Worm (Caenorhabditis elegans) whole organism, L1 larva: Measurements from ENCODE around the gene cra-1.

Experiments used
- C16A3.4 ChIP-seq: fragments of 150-350 bp; optimal IDR thresholded peaks from 2 replicates; lab custom pipeline; 2014; ENCODE audit warnings: missing biosample characterization, missing genetic modification characterization
- F16B12.6 ChIP-seq: fragments of 150-350 bp; optimal IDR thresholded peaks from 2 replicates; lab custom pipeline; 2014; ENCODE audit warnings: missing biosample characterization, missing genetic modification characterization
- alr-1 ChIP-seq: fragments of 200-800 bp; sonication (Bioruptor generic); optimal IDR thresholded peaks from 2 replicates; lab custom pipeline; 2018; ENCODE audit warnings: borderline replicate concordance, mild to moderate bottlenecking, missing genetic modification characterization, missing compliant biosample characterization
- ama-1 ChIP-seq: fragments of 150-350 bp; optimal IDR thresholded peaks from 2 replicates; lab custom pipeline; 2014
- blmp-1 ChIP-seq: fragments of 150-350 bp; optimal IDR thresholded peaks from 2 replicates; lab custom pipeline; 2014; ENCODE audit warnings: missing biosample characterization, missing genetic modification characterization
- ceh-8 ChIP-seq: fragments of 200-800 bp; sonication (Bioruptor generic); optimal IDR thresholded peaks from 2 replicates; lab custom pipeline; 2018; ENCODE audit warnings: mild to moderate bottlenecking, missing genetic modification characterization, moderate library complexity, missing compliant biosample characterization
- ceh-82 ChIP-seq, 3 experiments: fragments of 150-350 bp in 1 of 3; sonication (generic microtip) in 2 of 3; optimal IDR thresholded peaks; 2 replicates each; lab custom pipeline; 2014 to 2017; ENCODE audit warnings: missing biosample characterization in 3 of 3, missing genetic modification characterization in 3 of 3
- ceh-90 ChIP-seq: sonication (generic microtip); optimal IDR thresholded peaks from 2 replicates; lab custom pipeline; 2016; ENCODE audit warnings: missing genetic modification characterization, missing compliant biosample characterization
- ces-1 ChIP-seq: fragments of 150-350 bp; optimal IDR thresholded peaks from 2 replicates; lab custom pipeline; 2014; ENCODE audit warnings: missing biosample characterization, missing genetic modification reagents, missing genetic modification characterization
- dpl-1 ChIP-seq, 3 experiments: fragments of 150-350 bp in 2 of 3; sonication (generic microtip) in 1 of 3; optimal IDR thresholded peaks; 2 replicates each; lab custom pipeline; 2014 to 2017; ENCODE audit warnings: missing biosample characterization in 3 of 3, missing genetic modification characterization in 3 of 3, missing genetic modification reagents in 3 of 3
- dsc-1 ChIP-seq: sonication (generic microtip); optimal IDR thresholded peaks from 2 replicates; lab custom pipeline; 2016; ENCODE audit warnings: mild to moderate bottlenecking, missing genetic modification characterization, missing compliant biosample characterization
- efl-3 ChIP-seq: fragments of 200-800 bp; sonication (Bioruptor generic); optimal IDR thresholded peaks from 2 replicates; lab custom pipeline; 2018; ENCODE audit warnings: mild to moderate bottlenecking, missing genetic modification characterization, missing compliant biosample characterization
- elt-3 ChIP-seq, 6 experiments: fragments of 150-350 bp in 1 of 6; sonication (generic microtip); optimal IDR thresholded peaks; 2 replicates each; lab custom pipeline; 2017 to 2018; ENCODE audit warnings: missing biosample characterization in 6 of 6, missing genetic modification characterization in 6 of 6, inconsistent platforms in 1 of 6
- ets-5 ChIP-seq: fragments of 200-800 bp; sonication (Bioruptor generic); IDR thresholded peaks from 2 replicates; pipeline ENCODE4 v1.3.6; 2022; ENCODE audit warnings: missing genetic modification characterization, missing compliant biosample characterization
- fkh-10 ChIP-seq: sonication (generic microtip); optimal IDR thresholded peaks from 2 replicates; lab custom pipeline; 2017; ENCODE audit warnings: missing biosample characterization, missing genetic modification reagents, missing genetic modification characterization
- fos-1 ChIP-seq: fragments of 150-350 bp; optimal IDR thresholded peaks from 2 replicates; lab custom pipeline; 2014; ENCODE audit warnings: missing biosample characterization, missing genetic modification characterization
- isw-1 ChIP-seq: fragments of 200-800 bp; sonication (Bioruptor generic); IDR thresholded peaks from 2 replicates; pipeline ENCODE4 v1.3.6; 2022; ENCODE audit warnings: missing genetic modification characterization, missing compliant biosample characterization
- jun-1 ChIP-seq: fragments of 150-350 bp; optimal IDR thresholded peaks from 2 replicates; lab custom pipeline; 2014; ENCODE audit warnings: missing biosample characterization, missing genetic modification reagents, missing genetic modification characterization
- lin-13 ChIP-seq: fragments of 150-350 bp; optimal IDR thresholded peaks from 2 replicates; lab custom pipeline; 2014; ENCODE audit warnings: missing biosample characterization, missing genetic modification reagents, missing genetic modification characterization
- lin-14 ChIP-seq: fragments of 200-800 bp; sonication (Bioruptor generic); optimal IDR thresholded peaks from 2 replicates; lab custom pipeline; 2018; ENCODE audit warnings: mild to moderate bottlenecking, missing genetic modification characterization, moderate library complexity, missing compliant biosample characterization
- lin-15B ChIP-seq: fragments of 150-350 bp; sonication (generic microtip); optimal IDR thresholded peaks from 3 replicates; lab custom pipeline; 2014; ENCODE audit warnings: missing biosample characterization, missing genetic modification characterization
- lir-3 ChIP-seq: sonication (generic microtip); optimal IDR thresholded peaks from 2 replicates; lab custom pipeline; 2016; ENCODE audit warnings: mild to moderate bottlenecking, missing genetic modification characterization, moderate library complexity, missing compliant biosample characterization; ENCODE audit not compliant: poor library complexity
- lsy-2 ChIP-seq, 2 experiments: fragments of 150-350 bp; optimal IDR thresholded peaks; 2 replicates each; lab custom pipeline; 2014; ENCODE audit warnings: missing biosample characterization in 2 of 2, missing genetic modification characterization in 2 of 2
- mab-9 ChIP-seq: fragments of 200-800 bp; sonication (Bioruptor generic); IDR thresholded peaks from 2 replicates; pipeline ENCODE4 v1.3.6; 2022; ENCODE audit warnings: missing genetic modification reagents, missing genetic modification characterization, missing compliant biosample characterization
- mep-1 ChIP-seq: fragments of 150-350 bp; optimal IDR thresholded peaks from 2 replicates; lab custom pipeline; 2014; ENCODE audit warnings: missing biosample characterization, missing genetic modification characterization
- nhr-19 ChIP-seq: fragments of 200-800 bp; sonication (Bioruptor generic); conservative IDR thresholded peaks from 2 replicates; pipeline ENCODE4 v1.3.6; 2022; ENCODE audit warnings: missing genetic modification characterization, missing compliant biosample characterization
- nhr-20 ChIP-seq: sonication (generic microtip); optimal IDR thresholded peaks from 2 replicates; lab custom pipeline; 2016; ENCODE audit warnings: mild to moderate bottlenecking, missing genetic modification characterization, missing compliant biosample characterization
- nhr-28 ChIP-seq: fragments of 150-350 bp; optimal IDR thresholded peaks from 2 replicates; lab custom pipeline; 2014; ENCODE audit warnings: missing biosample characterization, missing genetic modification characterization
- nhr-47 ChIP-seq: sonication (generic microtip); optimal IDR thresholded peaks from 2 replicates; lab custom pipeline; 2016; ENCODE audit warnings: mild to moderate bottlenecking, missing genetic modification characterization, moderate library complexity, missing compliant biosample characterization
- nhr-76 ChIP-seq: sonication (generic microtip); optimal IDR thresholded peaks from 2 replicates; lab custom pipeline; 2017; ENCODE audit warnings: missing biosample characterization, missing genetic modification characterization
- nhr-77 ChIP-seq: fragments of 150-350 bp; optimal IDR thresholded peaks from 2 replicates; lab custom pipeline; 2014; ENCODE audit warnings: missing biosample characterization, missing genetic modification characterization
- nhr-85 ChIP-seq: sonication (generic microtip); peaks from one replicate; lab custom pipeline; 2016; ENCODE audit warnings: missing genetic modification characterization, inconsistent platforms, missing compliant biosample characterization
- nhr-90 ChIP-seq: sonication (generic microtip); optimal IDR thresholded peaks from 2 replicates; lab custom pipeline; 2016; ENCODE audit warnings: mild to moderate bottlenecking, missing genetic modification characterization, missing compliant biosample characterization; ENCODE audit not compliant: poor library complexity
- pag-3 ChIP-seq: sonication (generic microtip); optimal IDR thresholded peaks from 2 replicates; lab custom pipeline; 2017; ENCODE audit warnings: missing genetic modification characterization, mild to moderate bottlenecking, missing compliant biosample characterization, antibody characterized with exemption, borderline replicate concordance; ENCODE audit not compliant: insufficient read depth
- pqm-1 ChIP-seq: sonication (generic microtip); optimal IDR thresholded peaks from 3 replicates; lab custom pipeline; 2017; ENCODE audit warnings: missing biosample characterization, missing genetic modification characterization
- rnt-1 ChIP-seq: sonication (generic microtip); optimal IDR thresholded peaks from 2 replicates; lab custom pipeline; 2016; ENCODE audit warnings: mild to moderate bottlenecking, missing genetic modification characterization, moderate library complexity, missing compliant biosample characterization
- skn-1 ChIP-seq: fragments of 150-350 bp; optimal IDR thresholded peaks from 2 replicates; lab custom pipeline; 2014; ENCODE audit warnings: missing biosample characterization, missing genetic modification characterization
- snpc-4 ChIP-seq: fragments of 150-350 bp; optimal IDR thresholded peaks from 2 replicates; lab custom pipeline; 2014; ENCODE audit warnings: missing biosample characterization, missing genetic modification characterization
- snu-23 ChIP-seq: sonication (generic microtip); optimal IDR thresholded peaks from 2 replicates; lab custom pipeline; 2016; ENCODE audit warnings: missing genetic modification characterization, missing compliant biosample characterization
- sox-4 ChIP-seq: sonication (generic microtip); optimal IDR thresholded peaks from 2 replicates; lab custom pipeline; 2016; ENCODE audit warnings: missing genetic modification characterization, missing compliant biosample characterization
- sptf-1 ChIP-seq: fragments of 150-350 bp; optimal IDR thresholded peaks from 2 replicates; lab custom pipeline; 2014; ENCODE audit warnings: missing biosample characterization, missing genetic modification characterization
- swsn-7 ChIP-seq: sonication (generic microtip); optimal IDR thresholded peaks from 2 replicates; lab custom pipeline; 2016; ENCODE audit warnings: missing genetic modification characterization, missing compliant biosample characterization
- tbx-2 ChIP-seq: sonication (generic microtip); optimal IDR thresholded peaks from 2 replicates; lab custom pipeline; 2016; ENCODE audit warnings: missing genetic modification characterization, missing compliant biosample characterization
- tlp-1 ChIP-seq: fragments of 150-350 bp; optimal IDR thresholded peaks from 2 replicates; lab custom pipeline; 2014; ENCODE audit warnings: missing biosample characterization, missing genetic modification characterization
- unc-30 ChIP-seq: sonication (generic microtip); optimal IDR thresholded peaks from 2 replicates; lab custom pipeline; 2017; ENCODE audit warnings: missing biosample characterization, missing genetic modification characterization
- unc-62 ChIP-seq: fragments of 150-350 bp; optimal IDR thresholded peaks from 2 replicates; lab custom pipeline; 2014; ENCODE audit warnings: missing biosample characterization, missing genetic modification reagents, missing genetic modification characterization
- unc-86 ChIP-seq: sonication (generic microtip); optimal IDR thresholded peaks from 2 replicates; lab custom pipeline; 2016; ENCODE audit warnings: missing genetic modification characterization, missing compliant biosample characterization
- unc-98 ChIP-seq: fragments of 200-800 bp; sonication (Bioruptor generic); IDR thresholded peaks from 2 replicates; pipeline ENCODE4 v1.3.6; 2022; ENCODE audit warnings: missing genetic modification characterization, missing compliant biosample characterization
- xbp-1 ChIP-seq: sonication (generic microtip); optimal IDR thresholded peaks from 2 replicates; lab custom pipeline; 2016; ENCODE audit warnings: missing genetic modification characterization, missing compliant biosample characterization
- zip-4 ChIP-seq: fragments of 200-800 bp; sonication (Bioruptor generic); optimal IDR thresholded peaks from 2 replicates; lab custom pipeline; 2018; ENCODE audit warnings: mild to moderate bottlenecking, missing genetic modification characterization, moderate library complexity, missing compliant biosample characterization
- ztf-11 ChIP-seq, 2 experiments: sonication (generic microtip); optimal IDR thresholded peaks; 2 replicates each; lab custom pipeline; 2016 to 2017; ENCODE audit warnings: missing genetic modification characterization in 2 of 2, missing biosample characterization in 1 of 2, missing compliant biosample characterization in 1 of 2
- ztf-4 ChIP-seq: fragments of 150-350 bp; optimal IDR thresholded peaks from 2 replicates; lab custom pipeline; 2014; ENCODE audit warnings: missing biosample characterization, missing genetic modification characterization

Gene cra-1

DNA sequence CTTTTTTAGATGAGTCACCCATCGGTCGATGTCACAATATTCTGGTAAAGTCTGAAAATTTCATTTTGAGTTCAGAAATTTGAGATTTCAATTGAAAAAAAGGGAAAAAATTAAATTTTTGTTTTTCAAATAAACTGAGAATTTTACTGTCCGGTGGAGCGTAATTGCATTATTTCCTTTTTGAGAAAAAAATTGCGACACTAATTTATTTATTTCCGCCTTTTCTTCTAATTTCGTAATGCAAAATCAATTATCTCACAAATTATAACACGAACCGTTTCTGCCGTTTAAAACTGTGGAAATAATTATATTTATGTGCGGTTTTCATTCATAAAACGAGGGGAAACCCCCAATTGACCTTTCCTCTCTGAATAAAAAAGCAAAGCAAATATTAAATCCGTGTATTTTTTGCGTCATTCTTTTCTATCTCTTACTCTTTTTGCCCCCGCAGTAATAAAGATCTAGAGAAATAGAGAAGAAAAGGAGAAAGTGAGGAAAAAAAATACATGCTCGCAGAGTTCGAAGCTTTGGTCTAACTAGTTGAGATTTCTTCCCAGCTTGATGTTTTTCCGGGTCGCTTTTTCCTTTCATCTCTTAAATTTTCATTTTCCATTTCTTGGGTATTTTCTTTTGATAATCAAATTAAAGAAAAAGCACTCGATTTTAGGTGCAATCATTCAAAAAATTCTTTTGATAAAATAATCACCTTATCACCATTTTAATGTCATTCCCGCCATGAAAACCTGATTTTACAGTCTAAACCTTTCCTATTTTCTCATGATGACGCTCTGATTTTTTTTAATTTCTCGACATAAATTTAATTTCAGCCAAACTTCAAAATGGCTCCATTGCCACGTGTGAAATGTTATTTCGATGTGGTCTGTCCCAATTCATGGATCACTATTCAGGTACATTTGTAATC, 34.1 kb upstream of the cra-1 start, which contains the start of the genes brc-2 and T07E3.3:
Gene brc-2, minus strand, starts transcription at position 51 of the 922 bp plus-strand sequence.
Gene T07E3.3, plus strand, starts transcription at position 822 of the 922 bp plus-strand sequence.
- TF ChIP-seq ceh-90 (tag; lab: Kevin White, UChicago) (no peak), ztf-4 (no peak), alr-1 (tag; lab: Kevin White, UChicago) (no peak), unc-86 (tag; lab: Kevin White, UChicago) (no peak), nhr-47 (tag; lab: Kevin White, UChicago) (peak; percentile 1), isw-1 (GFP tag; lab: Robert Waterston, UW) (no peak), pag-3 (tag; lab: Kevin White, UChicago) (no peak), nhr-77 (no peak), tbx-2 (peak; percentile 3), F16B12.6 (tag; lab: Kevin White, UChicago) (no peak), jun-1 (tag; lab: Kevin White, UChicago) (no peak), ceh-8 (GFP tag; lab: Kevin White, UChicago) (no peak), tlp-1 (tag; lab: Kevin White, UChicago) (no peak), sox-4 (no peak), nhr-90 (tag; lab: Kevin White, UChicago) (no peak), mep-1 (no peak), ets-5 (no peak), skn-1 (no peak), zip-4 (GFP tag; lab: Kevin White, UChicago) (no peak), ama-1 (lab: Kevin White, UChicago) (no peak), dsc-1 (peak; percentile 31), ceh-82 (tag; optimal IDR thresholded peaks at IDR 0.05; lab: Kevin White, UChicago) (peak in 1 of 3 experiments; percentile 9), fkh-10 (GFP tag; lab: Kevin White, UChicago) (no peak), xbp-1 (tag; lab: Kevin White, UChicago) (no peak), swsn-7 (no peak), snpc-4 (no peak), unc-30 (tag; lab: Kevin White, UChicago) (no peak), lin-14 (GFP tag; lab: Kevin White, UChicago) (peak; percentile 66), nhr-85 (peak; percentile 43), pqm-1 (no peak), elt-3 (tag; optimal IDR thresholded peaks at IDR 0.05; lab: Kevin White, UChicago) (no peak), sptf-1 (tag; lab: Kevin White, UChicago) (no peak), nhr-76 (no peak), ztf-11 (tag; optimal IDR thresholded peaks at IDR 0.05; lab: Kevin White, UChicago) (no peak), nhr-20 (tag; lab: Kevin White, UChicago) (no peak), ces-1 (no peak), lsy-2 (tag; optimal IDR thresholded peaks at IDR 0.05; lab: Kevin White, UChicago) (peak in 1 of 2 experiments; percentile 54), lir-3 (tag; lab: Kevin White, UChicago) (no peak), blmp-1 (tag; lab: Kevin White, UChicago) (peak; percentile 27), lin-13 (GFP tag; lab: Kevin White, UChicago) (no peak), unc-98 (no peak), nhr-28 (tag; lab: Kevin White, UChicago) (no peak), lin-15B (tag; lab: Kevin White, UChicago) (no peak), nhr-19 (GFP tag; lab: Robert Waterston, UW) (no peak), efl-3 (GFP tag; lab: Kevin White, UChicago) (no peak), dpl-1 (GFP tag; optimal IDR thresholded peaks at IDR 0.05; lab: Kevin White, UChicago) (no peak), fos-1 (no peak), C16A3.4 (tag; lab: Kevin White, UChicago) (no peak), rnt-1 (tag; lab: Kevin White, UChicago) (no peak), snu-23 (peak; percentile 1), mab-9 (no peak), unc-62 (GFP tag; lab: Kevin White, UChicago) (no peak)
